Worm (Caenorhabditis elegans) whole organism, L4/young adult: ENCODE measurements around the gene K09C8.9.

Experiments used
- W03F9.2 ChIP-seq: fragments of 150-350 bp; optimal IDR thresholded peaks from 2 replicates; lab custom pipeline; 2014; ENCODE audit warnings: missing biosample characterization, missing genetic modification characterization
- dao-5 ChIP-seq: sonication (generic microtip); optimal IDR thresholded peaks from 2 replicates; lab custom pipeline; 2016; ENCODE audit warnings: missing genotype, missing genetic modification characterization, moderate library complexity, missing compliant biosample characterization
- him-1 ChIP-seq: sonication (generic microtip); optimal IDR thresholded peaks from 2 replicates; lab custom pipeline; 2016; ENCODE audit warnings: missing genotype, missing genetic modification reagents, missing genetic modification characterization, missing compliant biosample characterization

DNA sequence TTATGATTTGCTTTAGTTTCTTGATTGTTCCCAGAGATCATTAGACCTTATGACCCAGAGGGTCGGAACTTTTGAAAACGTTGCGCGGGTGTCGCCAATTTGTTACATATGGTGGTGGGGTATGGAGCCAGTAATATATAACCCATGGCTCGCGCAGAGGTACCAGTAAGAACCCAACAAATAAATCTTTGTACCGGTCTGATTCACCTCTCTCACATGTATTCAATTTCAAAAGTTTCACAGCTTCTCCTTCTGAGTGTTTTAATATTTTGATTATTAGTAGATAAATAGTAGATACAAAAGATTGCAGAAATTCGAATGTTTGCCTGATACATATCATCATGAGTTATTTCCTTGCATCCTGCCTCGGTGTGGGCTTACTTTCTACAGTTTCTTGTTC is 48.5 kb upstream of the K09C8.9 start, which contains the start of gene egl-15:
- TF ChIP-seq dao-5 (no peak), him-1 (tag; lab: Kevin White, UChicago) (no peak), W03F9.2 (tag; lab: Kevin White, UChicago) (no peak)
